Worm (Caenorhabditis elegans) whole organism, mixed stage, embryonic: ENCODE data around the gene C03E10.3.

Experiments used
- ces-1 ChIP-seq: fragments of 150-350 bp; optimal IDR thresholded peaks from 2 replicates; lab custom pipeline; 2014; ENCODE audit warnings: missing biosample characterization, missing genetic modification reagents, missing genetic modification characterization
- cnd-1 ChIP-seq: fragments of 200-800 bp; sonication (Bioruptor generic); optimal IDR thresholded peaks from 2 replicates; lab custom pipeline; 2018; ENCODE audit warnings: mild to moderate bottlenecking, missing genetic modification characterization, missing compliant biosample characterization
- lin-13 ChIP-seq: fragments of 150-350 bp; optimal IDR thresholded peaks from 2 replicates; lab custom pipeline; 2014; ENCODE audit warnings: missing biosample characterization, missing genetic modification characterization
- lin-32 ChIP-seq: fragments of 200-800 bp; sonication (Bioruptor generic); optimal IDR thresholded peaks from 2 replicates; lab custom pipeline; 2018; ENCODE audit warnings: mild to moderate bottlenecking, missing genetic modification characterization, missing compliant biosample characterization
- lsy-2 ChIP-seq: fragments of 150-350 bp; optimal IDR thresholded peaks from 2 replicates; lab custom pipeline; 2014; ENCODE audit warnings: missing biosample characterization, missing genetic modification characterization
- nhr-12 ChIP-seq: fragments of 150-350 bp; optimal IDR thresholded peaks from 2 replicates; lab custom pipeline; 2014; ENCODE audit warnings: missing biosample characterization, missing genetic modification characterization
- nhr-28 ChIP-seq: fragments of 150-350 bp; optimal IDR thresholded peaks from 2 replicates; lab custom pipeline; 2014; ENCODE audit warnings: missing biosample characterization, missing genetic modification characterization
- nhr-76 ChIP-seq: sonication (generic microtip); optimal IDR thresholded peaks from 2 replicates; lab custom pipeline; 2017; ENCODE audit warnings: missing biosample characterization, missing genetic modification characterization
- pha-4 ChIP-seq: fragments of 150-350 bp; optimal IDR thresholded peaks from 2 replicates; lab custom pipeline; 2018; ENCODE audit warnings: missing biosample characterization, missing genetic modification reagents, missing genetic modification characterization
- snpc-4 ChIP-seq: fragments of 150-350 bp; optimal IDR thresholded peaks from 2 replicates; lab custom pipeline; 2014; ENCODE audit warnings: missing biosample characterization, missing genetic modification characterization
- unc-39 ChIP-seq: fragments of 150-350 bp; optimal IDR thresholded peaks from 2 replicates; lab custom pipeline; 2014; ENCODE audit warnings: missing biosample characterization, missing genetic modification characterization
- unc-62 ChIP-seq: fragments of 150-350 bp; optimal IDR thresholded peaks from 2 replicates; lab custom pipeline; 2014; ENCODE audit warnings: missing biosample characterization, missing genetic modification reagents, missing genetic modification characterization
- ztf-11 ChIP-seq: fragments of 150-350 bp; optimal IDR thresholded peaks from 2 replicates; lab custom pipeline; 2014; ENCODE audit warnings: missing biosample characterization, missing genetic modification characterization

- TF ChIP-seq nhr-76 (no peak), nhr-12 (tag; lab: Kevin White, UChicago) (no peak), ces-1 (GFP tag; lab: Kevin White, UChicago) (no peak), lsy-2 (tag; lab: Kevin White, UChicago) (no peak), unc-62 (GFP tag; lab: Kevin White, UChicago) (no peak), pha-4 (tag; lab: Kevin White, UChicago) (no peak), nhr-28 (tag; lab: Kevin White, UChicago) (no peak), cnd-1 (tag; lab: Kevin White, UChicago) (no peak), lin-13 (tag; lab: Kevin White, UChicago) (no peak), snpc-4 (tag; lab: Kevin White, UChicago) (no peak), lin-32 (GFP tag; lab: Kevin White, UChicago) (no peak), ztf-11 (tag; lab: Kevin White, UChicago) (no peak), unc-39 (tag; lab: Kevin White, UChicago) (no peak)
Measured at ce11 chrV:11268791-11269190, 17.4 kb upstream of the C03E10.3 start, which contains the start of gene str-115.
